In the genomic region with DNA sequence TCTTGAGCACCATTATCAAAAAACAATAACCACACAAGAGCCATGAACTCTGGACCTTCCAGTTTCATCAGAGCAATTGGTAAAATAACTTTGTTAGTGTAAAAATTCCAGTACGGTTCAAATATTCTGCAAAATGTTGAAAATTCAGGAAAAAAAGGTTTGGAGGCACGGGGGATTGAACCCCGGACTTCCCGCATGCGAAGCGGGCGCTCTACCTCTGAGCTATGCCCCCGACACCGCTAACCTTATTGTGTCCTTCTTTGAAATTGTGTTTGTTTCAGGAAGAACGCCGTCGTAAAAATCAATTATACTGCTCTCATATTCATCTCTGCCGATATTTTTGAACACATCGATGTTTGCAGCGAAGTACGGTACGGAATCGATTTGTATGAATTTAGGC, we compare ENCODE assay signal across 3 worm cellular contexts.
A peak's percentile ranks its signal among the peaks of the same experiment; 100 is the strongest.
TF ChIP-seq lines count a peak whose summit lies in the region.

No protein-coding gene starts in this region.

TF ChIP-seq in whole organism, L4 larva, 104 proteins besides CTCF, POLR2A, EP300 and RAD21 (continues in another document):
- TF ChIP-seq aha-1 (tag; lab: Kevin White, UChicago) (peak; percentile 14), dve-1 (tag; optimal IDR thresholded peaks at IDR 0.05; lab: Kevin White, UChicago; ENCODE audit: insufficient read depth) (peak; percentile 21), mes-2 (tag; optimal IDR thresholded peaks at IDR 0.05; lab: Kevin White, UChicago; ENCODE audit: poor library complexity, severe bottlenecking) (peak; percentile 49), F10B5.3 (tag; optimal IDR thresholded peaks at IDR 0.05; lab: Kevin White, UChicago) (no peak), vab-7 (GFP tag; IDR thresholded peaks at IDR 0.05; lab: Robert Waterston, UW) (0 out of 2 replicates have a peak, but pooled peaks have one; percentile 28), duxl-1 (tag; optimal IDR thresholded peaks at IDR 0.05; lab: Kevin White, UChicago; ENCODE audit: poor library complexity) (peak; percentile 14), hif-1 (tag; optimal IDR thresholded peaks at IDR 0.05; lab: Kevin White, UChicago) (no peak), dmd-8 (GFP tag; IDR thresholded peaks at IDR 0.05; lab: Robert Waterston, UW) (peak; percentile 73; the same call in 1 of the 2 replicates), egl-43 (GFP tag; IDR thresholded peaks at IDR 0.05; lab: Robert Waterston, UW) (peak; percentile 83), F26F4.8 (GFP tag; conservative IDR thresholded peaks at IDR 0.05; lab: Robert Waterston, UW) (0 out of 2 replicates have a peak, but pooled peaks have one; percentile 10), snpc-1.2 (GFP tag; IDR thresholded peaks at IDR 0.05; lab: Robert Waterston, UW) (0 out of 2 replicates have a peak, but pooled peaks have one; percentile 51), spr-1 (tag; optimal IDR thresholded peaks at IDR 0.05; lab: Kevin White, UChicago) (peak; percentile 36), daf-8 (GFP tag; IDR thresholded peaks at IDR 0.05; lab: Robert Waterston, UW) (no peak), madf-5 (GFP tag; IDR thresholded peaks at IDR 0.05; lab: Robert Waterston, UW) (peak in 1 of 2 experiments; percentile 32; a peak in 1 of 4 replicates), ceh-62 (tag; optimal IDR thresholded peaks at IDR 0.05; lab: Kevin White, UChicago) (no peak), hlh-11 (tag; optimal IDR thresholded peaks at IDR 0.05; lab: Kevin White, UChicago) (peak; percentile 2), gei-8 (GFP tag; optimal IDR thresholded peaks at IDR 0.05; lab: Kevin White, UChicago) (peak; percentile 42), lin-1 (GFP tag; IDR thresholded peaks at IDR 0.05; lab: Robert Waterston, UW) (0 out of 2 replicates have a peak, but pooled peaks have one; percentile 32), Y75B8A.6 (GFP tag; IDR thresholded peaks at IDR 0.05; lab: Robert Waterston, UW) (peak; percentile 40; the same call in 1 of the 2 replicates), lim-7 (GFP tag; IDR thresholded peaks at IDR 0.05; lab: Robert Waterston, UW) (peak; percentile 68), daf-16 (GFP tag; optimal IDR thresholded peaks at IDR 0.05; lab: Kevin White, UChicago) (peak in 1 of 2 experiments; percentile 7), daf-16 (tag; optimal IDR thresholded peaks at IDR 0.05; lab: Kevin White, UChicago) (peak; percentile 22), arid-1 (GFP tag; conservative IDR thresholded peaks at IDR 0.05; lab: Robert Waterston, UW) (peak; percentile 56; the same call in 1 of the 2 replicates), pha-4 (GFP tag; IDR thresholded peaks at IDR 0.05; lab: Robert Waterston, UW) (peak; percentile 13; the same call in 1 of the 2 replicates), pha-4 (tag; optimal IDR thresholded peaks at IDR 0.05; lab: Kevin White, UChicago) (no peak), unc-130 (GFP tag; optimal IDR thresholded peaks at IDR 0.05; lab: Kevin White, UChicago) (peak; percentile 12)

TF ChIP-seq in whole organism, midembryonic, 9 proteins besides CTCF, POLR2A, EP300 and RAD21:
- TF ChIP-seq ref-1 (GFP tag; conservative IDR thresholded peaks at IDR 0.05; lab: Robert Waterston, UW): no peak
- TF ChIP-seq T22C8.4 (GFP tag; IDR thresholded peaks at IDR 0.05; lab: Robert Waterston, UW): no peak
- 0 out of 2 replicates have a peak, but pooled peaks have one; percentile 28 for TF ChIP-seq flt-1 (GFP tag; IDR thresholded peaks at IDR 0.05; lab: Robert Waterston, UW)
- TF ChIP-seq cog-1 (tag; optimal IDR thresholded peaks at IDR 0.05; lab: Kevin White, UChicago): no peak
- no peak for TF ChIP-seq ztf-23 (GFP tag; IDR thresholded peaks at IDR 0.05; lab: Robert Waterston, UW)
- TF ChIP-seq tab-1 (GFP tag; IDR thresholded peaks at IDR 0.05; lab: Robert Waterston, UW): no peak

TF ChIP-seq in whole organism, young adult, 124 proteins besides CTCF, POLR2A, EP300 and RAD21 (continues in another document):
- TF ChIP-seq aptf-3 (GFP tag; IDR thresholded peaks at IDR 0.05; lab: Robert Waterston, UW): no peak
- TF ChIP-seq C06A6.2 (GFP tag; conservative IDR thresholded peaks at IDR 0.05; lab: Robert Waterston, UW): no peak
- no peak for TF ChIP-seq lin-26 (GFP tag; IDR thresholded peaks at IDR 0.05; lab: Robert Waterston, UW)
- TF ChIP-seq attf-6 (GFP tag; IDR thresholded peaks at IDR 0.05; lab: Robert Waterston, UW): 0 out of 2 replicates have a peak, but pooled peaks have one; percentile 35
- TF ChIP-seq ztf-25 (GFP tag; IDR thresholded peaks at IDR 0.05; lab: Robert Waterston, UW): no peak
- peak; percentile 61 for TF ChIP-seq madf-6 (GFP tag; IDR thresholded peaks at IDR 0.05; lab: Robert Waterston, UW)
- TF ChIP-seq xnd-1 (tag; optimal IDR thresholded peaks at IDR 0.05; lab: Kevin White, UChicago): no peak
- no peak for TF ChIP-seq sdz-38 (tag; optimal IDR thresholded peaks at IDR 0.05; lab: Kevin White, UChicago)
- TF ChIP-seq T07F8.4 (tag; optimal IDR thresholded peaks at IDR 0.05; lab: Kevin White, UChicago): no peak
- TF ChIP-seq ekl-4 (GFP tag; IDR thresholded peaks at IDR 0.05; lab: Robert Waterston, UW): no peak
- TF ChIP-seq F39B2.1 (GFP tag; IDR thresholded peaks at IDR 0.05; lab: Robert Waterston, UW): no peak
- no peak for TF ChIP-seq lin-35 (GFP tag; optimal IDR thresholded peaks at IDR 0.05; lab: Kevin White, UChicago)
- TF ChIP-seq ets-4 (GFP tag; optimal IDR thresholded peaks at IDR 0.05; lab: Kevin White, UChicago): no peak
- TF ChIP-seq F55B11.4 (tag; optimal IDR thresholded peaks at IDR 0.05; lab: Kevin White, UChicago; ENCODE audit: borderline replicate concordance, insufficient read depth): no peak
- 0 out of 2 replicates have a peak, but pooled peaks have one; percentile 36 for TF ChIP-seq egl-44 (GFP tag; IDR thresholded peaks at IDR 0.05; lab: Robert Waterston, UW)
- no peak for TF ChIP-seq ztf-22 (GFP tag; optimal IDR thresholded peaks at IDR 0.05; lab: Kevin White, UChicago)
- TF ChIP-seq ceh-100 (GFP tag; IDR thresholded peaks at IDR 0.05; lab: Robert Waterston, UW): peak; percentile 47; the same call in 1 of the 2 replicates
- TF ChIP-seq ceh-40 (GFP tag; IDR thresholded peaks at IDR 0.05; lab: Robert Waterston, UW): no peak
- TF ChIP-seq F22D6.2 (tag; optimal IDR thresholded peaks at IDR 0.05; lab: Kevin White, UChicago): no peak
- TF ChIP-seq F23B12.7 (tag; optimal IDR thresholded peaks at IDR 0.05; lab: Kevin White, UChicago; ENCODE audit: insufficient read depth): no peak
- TF ChIP-seq rcor-1 (GFP tag; IDR thresholded peaks at IDR 0.05; lab: Robert Waterston, UW): no peak
- no peak for TF ChIP-seq ztf-26 (tag; optimal IDR thresholded peaks at IDR 0.05; lab: Kevin White, UChicago)
- TF ChIP-seq ceh-58 (GFP tag; IDR thresholded peaks at IDR 0.05; lab: Robert Waterston, UW): no peak
- no peak for TF ChIP-seq repo-1 (tag; optimal IDR thresholded peaks at IDR 0.05; lab: Kevin White, UChicago)
- no peak for TF ChIP-seq chd-7 (tag; optimal IDR thresholded peaks at IDR 0.05; lab: Kevin White, UChicago)
- peak; percentile 72 for TF ChIP-seq hsf-1 (GFP tag; IDR thresholded peaks at IDR 0.05; lab: Robert Waterston, UW)
- TF ChIP-seq bed-2 (GFP tag; IDR thresholded peaks at IDR 0.05; lab: Robert Waterston, UW): no peak
- TF ChIP-seq C17E4.6 (GFP tag; IDR thresholded peaks at IDR 0.05; lab: Robert Waterston, UW): no peak
- TF ChIP-seq cebp-1 (GFP tag; IDR thresholded peaks at IDR 0.05; lab: Robert Waterston, UW): no peak
- peak; percentile 25 for TF ChIP-seq cebp-1 (tag; optimal IDR thresholded peaks at IDR 0.05; lab: Kevin White, UChicago)
- TF ChIP-seq lin-40 (tag; optimal IDR thresholded peaks at IDR 0.05; lab: Kevin White, UChicago): no peak
- TF ChIP-seq F10E7.11 (tag; optimal IDR thresholded peaks at IDR 0.05; lab: Kevin White, UChicago): no peak
- no peak for TF ChIP-seq madf-3 (GFP tag; IDR thresholded peaks at IDR 0.05; lab: Robert Waterston, UW)
- 0 out of 2 replicates have a peak, but pooled peaks have one; percentile 50 for TF ChIP-seq nfyb-1 (GFP tag; IDR thresholded peaks at IDR 0.05; lab: Robert Waterston, UW)
- no peak for TF ChIP-seq gei-17 (GFP tag; optimal IDR thresholded peaks at IDR 0.05; lab: Kevin White, UChicago)
- TF ChIP-seq B0336.3 (GFP tag; IDR thresholded peaks at IDR 0.05; lab: Robert Waterston, UW): no peak
- TF ChIP-seq B0019.2 (GFP tag; conservative IDR thresholded peaks at IDR 0.05; lab: Robert Waterston, UW): no peak
- TF ChIP-seq dox-1 (GFP tag; IDR thresholded peaks at IDR 0.05; lab: Robert Waterston, UW): peak; percentile 35; the same call in 1 of the 2 replicates
- TF ChIP-seq ztf-18 (tag; optimal IDR thresholded peaks at IDR 0.05; lab: Kevin White, UChicago): peak; percentile 41
- peak; percentile 21; the same call in 1 of the 2 replicates for TF ChIP-seq F33H1.4 (GFP tag; IDR thresholded peaks at IDR 0.05; lab: Robert Waterston, UW)
- TF ChIP-seq hmg-20 (GFP tag; IDR thresholded peaks at IDR 0.05; lab: Robert Waterston, UW): no peak
- no peak for TF ChIP-seq Y53G8AR.9 (GFP tag; conservative IDR thresholded peaks at IDR 0.05; lab: Robert Waterston, UW)
- no peak for TF ChIP-seq Y67H2A.10 (GFP tag; conservative IDR thresholded peaks at IDR 0.05; lab: Robert Waterston, UW)
- TF ChIP-seq fkh-3 (tag; optimal IDR thresholded peaks at IDR 0.05; lab: Kevin White, UChicago): peak; percentile 44
- TF ChIP-seq F52B5.7 (tag; optimal IDR thresholded peaks at IDR 0.05; lab: Kevin White, UChicago): no peak
- TF ChIP-seq cebp-2 (GFP tag; IDR thresholded peaks at IDR 0.05; lab: Robert Waterston, UW): no peak
- TF ChIP-seq tbx-9 (tag; optimal IDR thresholded peaks at IDR 0.05; lab: Kevin White, UChicago; ENCODE audit: borderline replicate concordance): no peak
- no peak for TF ChIP-seq lag-1 (GFP tag; IDR thresholded peaks at IDR 0.05; lab: Robert Waterston, UW)
- no peak for TF ChIP-seq ZK185.1 (tag; optimal IDR thresholded peaks at IDR 0.05; lab: Kevin White, UChicago; ENCODE audit: poor library complexity, severe bottlenecking)
- TF ChIP-seq mcd-1 (GFP tag; IDR thresholded peaks at IDR 0.05; lab: Robert Waterston, UW): no peak
- TF ChIP-seq ztf-3 (GFP tag; optimal IDR thresholded peaks at IDR 0.05; lab: Kevin White, UChicago): no peak
- peak; percentile 30 for TF ChIP-seq lin-54 (GFP tag; optimal IDR thresholded peaks at IDR 0.05; lab: Kevin White, UChicago)
- no peak for TF ChIP-seq Y79H2A.3 (GFP tag; conservative IDR thresholded peaks at IDR 0.05; lab: Robert Waterston, UW)
- TF ChIP-seq T26A5.8 (tag; optimal IDR thresholded peaks at IDR 0.05; lab: Kevin White, UChicago): peak; percentile 61
- no peak for TF ChIP-seq athp-1 (tag; optimal IDR thresholded peaks at IDR 0.05; lab: Kevin White, UChicago)
- TF ChIP-seq dpl-1 (GFP tag; optimal IDR thresholded peaks at IDR 0.05; lab: Kevin White, UChicago): no peak
